Fruit fly (Drosophila melanogaster) whole organism, adult: ENCODE data around the gene mRpL12.

ENCODE experiments used
- CG11617 ChIP-seq: fragments of 200-800 bp; sonication (Bioruptor generic); optimal IDR thresholded peaks from 2 replicates; lab custom pipeline; 2017; ENCODE audit warnings: mild to moderate bottlenecking, missing biosample characterization, missing genetic modification reagents, missing genetic modification characterization
- CG12768 ChIP-seq: fragments of 200-800 bp; sonication (Bioruptor generic); optimal IDR thresholded peaks from 2 replicates; lab custom pipeline; 2017; ENCODE audit warnings: missing biosample characterization, missing genetic modification characterization, mild to moderate bottlenecking, moderate library complexity, missing genetic modification reagents
- CG33017 ChIP-seq: fragments of 200-800 bp; sonication (Bioruptor generic); optimal IDR thresholded peaks from 2 replicates; lab custom pipeline; 2018; ENCODE audit warnings: missing biosample characterization, mild to moderate bottlenecking, missing genetic modification characterization, moderate library complexity
- CG7101 ChIP-seq: fragments of 200-800 bp; sonication (Bioruptor generic); optimal IDR thresholded peaks from 2 replicates; lab custom pipeline; 2018; ENCODE audit warnings: missing biosample characterization, mild to moderate bottlenecking, missing genetic modification characterization, moderate library complexity
- Crg-1 ChIP-seq: fragments of 200-800 bp; sonication (Bioruptor generic); optimal IDR thresholded peaks from 2 replicates; lab custom pipeline; 2016; ENCODE audit warnings: missing biosample characterization, missing genetic modification characterization
- Hr96 ChIP-seq: fragments of 200-800 bp; sonication (Bioruptor generic); optimal IDR thresholded peaks from 2 replicates; lab custom pipeline; 2016; ENCODE audit warnings: missing biosample characterization, missing genetic modification characterization
- bab1 ChIP-seq: fragments of 200-800 bp; sonication (Bioruptor generic); optimal IDR thresholded peaks from 3 replicates; lab custom pipeline; 2019; ENCODE audit warnings: missing biosample characterization, mild to moderate bottlenecking, missing genetic modification characterization, moderate library complexity
- ovo ChIP-seq: fragments of 200-800 bp; sonication (Bioruptor generic); optimal IDR thresholded peaks from 2 replicates; lab custom pipeline; 2016; ENCODE audit warnings: missing biosample characterization, missing genetic modification characterization
- pad ChIP-seq: fragments of 200-800 bp; sonication (Bioruptor generic); optimal IDR thresholded peaks from 3 replicates; lab custom pipeline; 2017; ENCODE audit warnings: missing biosample characterization, missing genetic modification characterization, mild to moderate bottlenecking, moderate library complexity, missing genetic modification reagents
- toe ChIP-seq: fragments of 200-800 bp; sonication (Bioruptor generic); optimal IDR thresholded peaks from 2 replicates; lab custom pipeline; 2016; ENCODE audit warnings: missing biosample characterization, missing genetic modification characterization

- TF ChIP-seq CG7101 (tag; lab: Kevin White, UChicago) (no peak), CG12768 (GFP tag; lab: Kevin White, UChicago) (no peak), CG33017 (no peak), Hr96 (GFP tag; lab: Kevin White, UChicago) (no peak), pad (GFP tag; lab: Kevin White, UChicago) (no peak), toe (GFP tag; lab: Kevin White, UChicago) (no peak), CG11617 (GFP tag; lab: Kevin White, UChicago) (no peak), ovo (GFP tag; lab: Kevin White, UChicago) (no peak), Crg-1 (no peak), bab1 (no peak)
Observed at dm6 chr3L:8949823-8950222, 6.8 kb upstream of the mRpL12 start.
